Worm (Caenorhabditis elegans): ENCODE data around the gene ZK1236.5.

ZK1236.5 gene

ce11 chrIII:8403507-8403906, 28.5 kb downstream of the ZK1236.5 start, which contains the start of gene cutc-1:
TSS of gene cutc-1 (minus strand) at chrIII:8403607.
- no peak for TF ChIP-seq nhr-80 (tag; optimal IDR thresholded peaks at IDR 0.05)
- TF ChIP-seq chd-7 (tag; optimal IDR thresholded peaks at IDR 0.05): no peak
- TF ChIP-seq gei-17 (GFP tag; optimal IDR thresholded peaks at IDR 0.05): no peak
- TF ChIP-seq ceh-100 (GFP tag; IDR thresholded peaks at IDR 0.05): no peak
- TF ChIP-seq F37B4.10 (GFP tag; IDR thresholded peaks at IDR 0.05): no peak
- no peak for TF ChIP-seq hlh-26 (GFP tag; conservative IDR thresholded peaks at IDR 0.05)
- TF ChIP-seq sdz-38 (tag; optimal IDR thresholded peaks at IDR 0.05): no peak
- TF ChIP-seq attf-3 (GFP tag; conservative IDR thresholded peaks at IDR 0.05): no peak

- TF ChIP-seq attf-3 (GFP tag; conservative IDR thresholded peaks at IDR 0.05) (no peak), K11D2.4 (GFP tag; IDR thresholded peaks at IDR 0.05) (no peak), B0035.1 (tag; optimal IDR thresholded peaks at IDR 0.05) (no peak), ets-4 (GFP tag; optimal IDR thresholded peaks at IDR 0.05) (no peak)
These were observed 29.4 kb downstream of the ZK1236.5 start for ce11 chrIII:8402633-8403032.

ce11 chrIII:8401887-8402286, 30.1 kb downstream of the ZK1236.5 start, which contains the start of gene lap-1:
TSS of gene lap-1 (minus strand) at chrIII:8401928.
- TF ChIP-seq attf-6 (GFP tag; IDR thresholded peaks at IDR 0.05) (no peak), unc-62 (GFP tag; optimal IDR thresholded peaks at IDR 0.05) (no peak), cebp-1 (GFP tag; IDR thresholded peaks at IDR 0.05) (no peak), cebp-1 (tag; optimal IDR thresholded peaks at IDR 0.05) (peak; percentile 28), nhr-80 (tag; optimal IDR thresholded peaks at IDR 0.05) (peak; percentile 48), hlh-12 (tag; optimal IDR thresholded peaks at IDR 0.05) (no peak)

- 0 out of 2 replicates have a peak, but pooled peaks have one; percentile 42 for TF ChIP-seq nfyb-1 (GFP tag; IDR thresholded peaks at IDR 0.05)
- peak; percentile 66 for TF ChIP-seq ets-4 (GFP tag; optimal IDR thresholded peaks at IDR 0.05)
- no peak for TF ChIP-seq C17E4.6 (GFP tag; IDR thresholded peaks at IDR 0.05)
- peak; percentile 44; the same call in 1 of the 2 replicates for TF ChIP-seq dox-1 (GFP tag; IDR thresholded peaks at IDR 0.05)
- TF ChIP-seq lin-35 (GFP tag; optimal IDR thresholded peaks at IDR 0.05): no peak
- peak; percentile 97 for TF ChIP-seq nhr-80 (tag; optimal IDR thresholded peaks at IDR 0.05)
- 0 out of 2 replicates have a peak, but pooled peaks have one; percentile 35 for TF ChIP-seq cebp-1 (GFP tag; IDR thresholded peaks at IDR 0.05)
- TF ChIP-seq cebp-1 (tag; optimal IDR thresholded peaks at IDR 0.05): no peak
- no peak for TF ChIP-seq let-526 (GFP tag; IDR thresholded peaks at IDR 0.05)
These were observed 31.5 kb downstream of the ZK1236.5 start for ce11 chrIII:8400478-8400877.

ce11 chrIII:8398411-8398810, 33.6 kb downstream of the ZK1236.5 start, which contains the start of gene ZK353.2:
TSS of gene ZK353.2 (plus strand) at chrIII:8398711.
- TF ChIP-seq rec-8 (tag; optimal IDR thresholded peaks at IDR 0.05): no peak

ce11 chrIII:8395685-8396084, 36.3 kb downstream of the ZK1236.5 start, which contains the start of gene ZK353.3:
TSS of gene ZK353.3 (plus strand) at chrIII:8395985.
- no peak for TF ChIP-seq Y67H2A.10 (GFP tag; conservative IDR thresholded peaks at IDR 0.05)
- TF ChIP-seq ztf-3 (GFP tag; optimal IDR thresholded peaks at IDR 0.05): no peak
- TF ChIP-seq K12H6.12 (tag; optimal IDR thresholded peaks at IDR 0.05): no peak
- no peak for TF ChIP-seq ekl-4 (GFP tag; IDR thresholded peaks at IDR 0.05)
- TF ChIP-seq unc-130 (GFP tag; optimal IDR thresholded peaks at IDR 0.05): no peak
- TF ChIP-seq B0019.2 (GFP tag; conservative IDR thresholded peaks at IDR 0.05): no peak
- no peak for TF ChIP-seq atf-7 (tag; optimal IDR thresholded peaks at IDR 0.05)

Measured in whole organism, young adult.